Worm (Caenorhabditis elegans) whole organism, L2 larva: ENCODE data around the gene F14D7.9.

ENCODE experiments used
- C34F6.9 ChIP-seq: fragments of 150-350 bp; optimal IDR thresholded peaks from 2 replicates; lab custom pipeline; 2014; ENCODE audit warnings: missing biosample characterization, missing genetic modification characterization
- F13H6.1 ChIP-seq: sonication (generic microtip); optimal IDR thresholded peaks from 2 replicates; lab custom pipeline; 2016; ENCODE audit warnings: missing genetic modification characterization, missing compliant biosample characterization
- R02D3.7 ChIP-seq: fragments of 150-350 bp; optimal IDR thresholded peaks from 2 replicates; lab custom pipeline; 2014; ENCODE audit warnings: missing biosample characterization, missing genetic modification characterization
- Y55F3AM.14 ChIP-seq: fragments of 200-800 bp; sonication (Bioruptor generic); optimal IDR thresholded peaks from 2 replicates; lab custom pipeline; 2018; ENCODE audit warnings: mild to moderate bottlenecking, missing genetic modification characterization, missing compliant biosample characterization
- ZK546.5 ChIP-seq: sonication (generic microtip); optimal IDR thresholded peaks from 2 replicates; lab custom pipeline; 2017; ENCODE audit warnings: missing biosample characterization, missing genetic modification characterization
- alr-1 ChIP-seq: fragments of 150-350 bp; optimal IDR thresholded peaks from 2 replicates; lab custom pipeline; 2014; ENCODE audit warnings: missing biosample characterization, missing genetic modification characterization
- ama-1 ChIP-seq: fragments of 150-350 bp; optimal IDR thresholded peaks from 2 replicates; lab custom pipeline; 2018; ENCODE audit warnings: inconsistent platforms
- blmp-1 ChIP-seq: sonication (generic microtip); optimal IDR thresholded peaks from 2 replicates; lab custom pipeline; 2017; ENCODE audit warnings: missing genetic modification characterization, mild to moderate bottlenecking, missing compliant biosample characterization, antibody characterized with exemption, moderate library complexity; ENCODE audit not compliant: insufficient read depth
- ceh-16 ChIP-seq: fragments of 150-350 bp; optimal IDR thresholded peaks from 2 replicates; lab custom pipeline; 2014; ENCODE audit warnings: missing biosample characterization, missing genetic modification characterization
- ceh-82 ChIP-seq: fragments of 150-350 bp; optimal IDR thresholded peaks from 2 replicates; lab custom pipeline; 2014; ENCODE audit warnings: missing biosample characterization, missing genetic modification characterization
- crh-2 ChIP-seq: sonication (generic microtip); optimal IDR thresholded peaks from 2 replicates; lab custom pipeline; 2017; ENCODE audit warnings: missing biosample characterization, missing genetic modification characterization
- egl-27 ChIP-seq: sonication (generic microtip); optimal IDR thresholded peaks from 3 replicates; lab custom pipeline; 2017; ENCODE audit warnings: missing biosample characterization, missing genetic modification reagents, missing genetic modification characterization
- elt-3 ChIP-seq: sonication (generic microtip); optimal IDR thresholded peaks from 2 replicates; lab custom pipeline; 2017; ENCODE audit warnings: missing biosample characterization, missing genetic modification characterization
- fos-1 ChIP-seq: fragments of 150-350 bp; optimal IDR thresholded peaks from 2 replicates; lab custom pipeline; 2014; ENCODE audit warnings: missing biosample characterization, missing genetic modification characterization
- gmeb-1 ChIP-seq: fragments of 150-350 bp; optimal IDR thresholded peaks from 2 replicates; lab custom pipeline; 2014; ENCODE audit warnings: missing biosample characterization, missing genetic modification characterization
- lin-13 ChIP-seq: fragments of 150-350 bp; optimal IDR thresholded peaks from 2 replicates; lab custom pipeline; 2014; ENCODE audit warnings: missing biosample characterization, missing genetic modification reagents, missing genetic modification characterization
- mab-5 ChIP-seq: fragments of 150-350 bp; optimal IDR thresholded peaks from 2 replicates; lab custom pipeline; 2014; ENCODE audit warnings: missing biosample characterization, missing genetic modification characterization
- mbf-1 ChIP-seq: sonication (generic microtip); optimal IDR thresholded peaks from 2 replicates; lab custom pipeline; 2017; ENCODE audit warnings: missing biosample characterization, missing genetic modification characterization
- mdl-1 ChIP-seq, 2 experiments: fragments of 150-350 bp in 1 of 2; sonication (generic microtip) in 1 of 2; optimal IDR thresholded peaks; 2 replicates each; lab custom pipeline; 2017; ENCODE audit warnings: missing biosample characterization in 2 of 2, missing genetic modification characterization in 2 of 2
- nhr-10 ChIP-seq: sonication (generic microtip); optimal IDR thresholded peaks from 2 replicates; lab custom pipeline; 2017; ENCODE audit warnings: missing biosample characterization, missing genetic modification characterization
- nhr-11 ChIP-seq: fragments of 150-350 bp; optimal IDR thresholded peaks from 2 replicates; lab custom pipeline; 2014; ENCODE audit warnings: missing biosample characterization, missing genetic modification characterization
- nhr-12 ChIP-seq: fragments of 150-350 bp; optimal IDR thresholded peaks from 2 replicates; lab custom pipeline; 2014; ENCODE audit warnings: missing biosample characterization, missing genetic modification characterization
- nhr-129 ChIP-seq: fragments of 150-350 bp; optimal IDR thresholded peaks from 2 replicates; lab custom pipeline; 2014; ENCODE audit warnings: missing biosample characterization, missing genetic modification characterization
- nhr-23 ChIP-seq: fragments of 150-350 bp; optimal IDR thresholded peaks from 2 replicates; lab custom pipeline; 2014; ENCODE audit warnings: missing biosample characterization, missing genetic modification reagents, missing genetic modification characterization
- nhr-237 ChIP-seq: fragments of 150-350 bp; optimal IDR thresholded peaks from 2 replicates; lab custom pipeline; 2014; ENCODE audit warnings: missing biosample characterization, missing genetic modification characterization
- nhr-6 ChIP-seq: fragments of 150-350 bp; optimal IDR thresholded peaks from 2 replicates; lab custom pipeline; 2014; ENCODE audit warnings: missing biosample characterization, missing genetic modification characterization
- nhr-77 ChIP-seq: fragments of 150-350 bp; optimal IDR thresholded peaks from 2 replicates; lab custom pipeline; 2014; ENCODE audit warnings: missing biosample characterization, missing genetic modification characterization
- peb-1 ChIP-seq: fragments of 150-350 bp; optimal IDR thresholded peaks from 2 replicates; lab custom pipeline; 2014; ENCODE audit warnings: missing biosample characterization, missing genetic modification characterization
- sem-4 ChIP-seq: fragments of 150-350 bp; optimal IDR thresholded peaks from 2 replicates; lab custom pipeline; 2014; ENCODE audit warnings: missing biosample characterization, missing genetic modification reagents, missing genetic modification characterization
- skn-1 ChIP-seq: sonication (generic microtip); optimal IDR thresholded peaks from 2 replicates; lab custom pipeline; 2017; ENCODE audit warnings: missing biosample characterization, missing genetic modification characterization
- sma-3 ChIP-seq: sonication (generic microtip); optimal IDR thresholded peaks from 2 replicates; lab custom pipeline; 2016; ENCODE audit warnings: missing genetic modification reagents, missing genetic modification characterization, missing compliant biosample characterization
- sma-9 ChIP-seq, 2 experiments: fragments of 150-350 bp in 1 of 2; sonication (generic microtip) in 1 of 2; optimal IDR thresholded peaks; 2 replicates each; lab custom pipeline; 2014 to 2016; ENCODE audit warnings: missing genetic modification characterization in 2 of 2, mild to moderate bottlenecking in 1 of 2, missing biosample characterization in 1 of 2, missing compliant biosample characterization in 1 of 2, missing genetic modification reagents in 1 of 2, moderate library complexity in 1 of 2
- unc-55 ChIP-seq: fragments of 150-350 bp; sonication (generic microtip); optimal IDR thresholded peaks from 3 replicates; lab custom pipeline; 2014; ENCODE audit warnings: missing biosample characterization, missing genetic modification reagents, missing genetic modification characterization
- unc-62 ChIP-seq: fragments of 150-350 bp; optimal IDR thresholded peaks from 2 replicates; lab custom pipeline; 2014; ENCODE audit warnings: missing biosample characterization, missing genetic modification reagents, missing genetic modification characterization
- zag-1 ChIP-seq: fragments of 150-350 bp; optimal IDR thresholded peaks from 2 replicates; lab custom pipeline; 2014; ENCODE audit warnings: missing biosample characterization, missing genetic modification characterization
- ztf-1 ChIP-seq: fragments of 200-800 bp; sonication (Bioruptor generic); conservative IDR thresholded peaks from 2 replicates; pipeline ENCODE4 v1.3.6; 2022; ENCODE audit warnings: missing genetic modification characterization, missing compliant biosample characterization
- ztf-11 ChIP-seq: sonication (generic microtip); optimal IDR thresholded peaks from 2 replicates; lab custom pipeline; 2017; ENCODE audit warnings: missing biosample characterization, missing genetic modification characterization
- ztf-4 ChIP-seq: fragments of 150-350 bp; optimal IDR thresholded peaks from 2 replicates; lab custom pipeline; 2014; ENCODE audit warnings: missing biosample characterization, missing genetic modification characterization

F14D7.9 gene

DNA sequence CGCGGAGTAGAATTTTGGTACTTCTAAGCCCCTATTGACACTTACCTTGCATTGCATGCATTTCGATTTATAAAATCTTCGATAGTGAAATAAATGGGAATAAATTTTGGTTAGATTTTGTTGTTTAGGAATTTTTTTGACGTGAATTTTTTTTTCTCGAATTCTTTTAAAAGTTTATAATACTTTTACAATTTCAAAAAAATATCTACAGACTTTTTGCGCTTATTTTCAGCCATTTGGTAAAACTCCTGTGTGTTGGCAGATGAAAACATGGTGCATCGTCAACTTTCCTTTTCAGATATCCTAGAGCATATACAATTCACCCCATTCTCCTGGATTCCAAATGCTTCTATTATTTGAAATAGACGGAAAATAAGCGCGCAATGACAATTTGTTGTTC lies 3.9 kb upstream of the F14D7.9 start, which contains the start of gene F14D7.18:
Gene F14D7.18, minus strand, starts transcription at position 101 of the 400 bp plus-strand sequence.
- TF ChIP-seq peb-1 (no peak), nhr-77 (tag; lab: Kevin White, UChicago) (no peak), nhr-11 (no peak), skn-1 (tag; lab: Kevin White, UChicago) (no peak), alr-1 (tag; lab: Kevin White, UChicago) (no peak), nhr-129 (no peak), elt-3 (tag; lab: Kevin White, UChicago) (no peak), unc-55 (no peak)

DNA sequence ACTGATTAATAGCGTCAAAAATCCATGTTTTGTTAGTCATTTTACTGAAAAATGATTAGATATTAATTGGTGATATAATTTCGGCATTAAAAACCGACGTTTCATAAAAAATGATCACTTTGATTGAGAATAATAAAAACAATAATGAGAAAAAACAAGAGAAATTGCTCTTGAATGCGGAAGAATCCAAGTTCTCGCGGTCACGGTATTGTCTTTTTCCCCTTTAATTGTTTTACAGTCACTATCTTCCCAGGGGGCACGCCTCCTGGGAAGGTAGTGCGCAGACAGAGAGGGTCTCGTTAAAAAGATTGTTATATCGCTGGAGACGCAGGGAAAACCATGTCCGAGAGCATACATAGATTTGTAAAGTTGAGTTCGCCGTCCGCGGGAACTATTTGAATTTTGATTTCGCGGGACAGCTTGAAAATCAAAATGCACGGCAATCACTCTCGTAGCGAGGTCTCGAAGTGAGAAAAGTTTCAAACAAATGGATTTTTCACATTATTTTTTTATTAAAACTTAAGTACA lies 765 bp upstream of the F14D7.9 start, which contains the start of gene F14D7.2:
Gene F14D7.2, minus strand, starts transcription at position 51 of the 528 bp plus-strand sequence.
- TF ChIP-seq nhr-23 (no peak), egl-27 (tag; lab: Kevin White, UChicago) (no peak), ZK546.5 (tag; lab: Kevin White, UChicago) (no peak), fos-1 (tag; lab: Kevin White, UChicago) (no peak), nhr-6 (no peak), C34F6.9 (tag; lab: Kevin White, UChicago) (no peak), mdl-1 (tag; optimal IDR thresholded peaks at IDR 0.05; lab: Kevin White, UChicago) (no peak), ztf-1 (no peak), F13H6.1 (tag; lab: Kevin White, UChicago) (no peak)

DNA sequence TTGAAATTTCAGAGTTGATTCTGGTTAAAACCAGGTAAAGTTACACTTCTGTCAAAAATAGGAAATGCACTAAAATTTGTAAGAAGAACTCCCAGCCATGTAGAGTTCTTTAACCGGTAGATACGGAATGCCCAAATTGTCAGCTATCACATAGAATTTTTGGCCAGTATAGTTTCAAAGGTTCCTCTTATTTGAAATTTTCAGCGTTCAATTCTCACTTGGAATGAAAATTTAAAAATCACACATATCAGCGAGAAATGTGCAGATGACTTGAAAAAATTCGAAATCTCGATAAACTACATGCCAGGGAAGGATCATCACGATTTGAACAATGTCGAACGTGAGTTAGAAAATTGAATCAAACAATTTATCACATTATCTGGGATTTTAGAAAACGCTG lies 2.0 kb downstream of the F14D7.9 start, which contains the start of gene F14D7.3:
Gene F14D7.3, plus strand, starts transcription at position 301 of the 400 bp plus-strand sequence.
- TF ChIP-seq ZK546.5 (tag; lab: Kevin White, UChicago), result no peak
- TF ChIP-seq nhr-23, result no peak
- no peak for TF ChIP-seq Y55F3AM.14 (GFP tag; lab: Kevin White, UChicago)
- no peak for TF ChIP-seq ztf-4 (tag; lab: Kevin White, UChicago)
- TF ChIP-seq gmeb-1 (tag; lab: Kevin White, UChicago), result no peak
- TF ChIP-seq ztf-11 (tag; lab: Kevin White, UChicago), result no peak
- no peak for TF ChIP-seq zag-1 (tag; lab: Kevin White, UChicago)
- no peak for TF ChIP-seq unc-62
- no peak for TF ChIP-seq nhr-129
- no peak for TF ChIP-seq nhr-237 (tag; lab: Kevin White, UChicago)
- no peak for TF ChIP-seq mbf-1 (tag; lab: Kevin White, UChicago)
- no peak for TF ChIP-seq egl-27 (tag; lab: Kevin White, UChicago)
- no peak for TF ChIP-seq nhr-10 (tag; lab: Kevin White, UChicago)
- TF ChIP-seq C34F6.9 (tag; lab: Kevin White, UChicago), result no peak
- TF ChIP-seq sma-3, result no peak
- no peak for TF ChIP-seq sem-4
- no peak for TF ChIP-seq blmp-1 (tag; lab: Kevin White, UChicago)
- TF ChIP-seq lin-13 (GFP tag; lab: Kevin White, UChicago), result no peak

DNA sequence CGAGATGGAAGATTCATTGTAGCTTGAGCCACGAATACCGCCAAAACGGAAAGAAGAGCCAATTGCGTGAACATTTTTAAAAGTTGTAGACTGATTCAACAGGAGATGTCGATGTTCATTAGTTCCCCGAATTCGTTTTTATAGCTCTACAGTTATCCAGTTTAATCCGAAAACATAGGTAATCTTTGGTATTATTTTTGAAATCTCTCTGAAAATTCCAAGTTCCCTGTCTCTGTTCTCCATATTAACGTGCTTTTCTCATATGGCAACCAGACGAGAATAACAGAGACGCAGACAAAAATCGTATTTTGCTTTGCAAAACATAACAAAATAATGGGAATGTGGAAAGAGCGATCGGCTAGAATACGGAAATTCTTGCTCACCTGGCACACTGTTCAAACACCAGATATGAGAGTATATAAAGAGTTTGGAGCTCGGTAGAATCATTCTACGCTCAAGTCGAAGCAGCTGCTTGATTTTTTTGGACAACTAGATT lies 5.1 kb downstream of the F14D7.9 start, which contains the start of the genes spig-3 and F14D7.12:
Gene spig-3, minus strand, starts transcription at position 101 of the 496 bp plus-strand sequence.
Gene F14D7.12, plus strand, starts transcription at position 446 of the 496 bp plus-strand sequence.
- TF ChIP-seq ztf-4 (tag; lab: Kevin White, UChicago) (no peak), nhr-6 (no peak), mab-5 (tag; lab: Kevin White, UChicago) (no peak), nhr-11 (no peak), ztf-11 (tag; lab: Kevin White, UChicago) (no peak), egl-27 (tag; lab: Kevin White, UChicago) (no peak), sma-3 (no peak), nhr-12 (no peak), ceh-16 (tag; lab: Kevin White, UChicago) (no peak), R02D3.7 (tag; lab: Kevin White, UChicago) (no peak), sma-9 (GFP tag; optimal IDR thresholded peaks at IDR 0.05; lab: Kevin White, UChicago) (no peak), sma-9 (tag; optimal IDR thresholded peaks at IDR 0.05; lab: Kevin White, UChicago) (no peak), peb-1 (no peak), ceh-82 (tag; lab: Kevin White, UChicago) (no peak), ama-1 (lab: Kevin White, UChicago) (no peak), crh-2 (tag; lab: Kevin White, UChicago) (no peak), ZK546.5 (tag; lab: Kevin White, UChicago) (no peak)
